Worm (Caenorhabditis elegans) whole organism, L4/young adult: ENCODE results near the gene tag-51.

Experiments used
- W03F9.2 ChIP-seq: fragments of 150-350 bp; optimal IDR thresholded peaks from 2 replicates; lab custom pipeline; 2014; ENCODE audit warnings: missing biosample characterization, missing genetic modification characterization
- dao-5 ChIP-seq: sonication (generic microtip); optimal IDR thresholded peaks from 2 replicates; lab custom pipeline; 2016; ENCODE audit warnings: missing genotype, missing genetic modification characterization, moderate library complexity, missing compliant biosample characterization
- him-1 ChIP-seq: sonication (generic microtip); optimal IDR thresholded peaks from 2 replicates; lab custom pipeline; 2016; ENCODE audit warnings: missing genotype, missing genetic modification reagents, missing genetic modification characterization, missing compliant biosample characterization

ce11 chrIII:881460-881859 is 27.4 kb downstream of the tag-51 start:
- TF ChIP-seq W03F9.2 (no peak), dao-5 (tag; lab: Kevin White, UChicago) (peak; percentile 44), him-1 (tag; lab: Kevin White, UChicago) (no peak)
